Fruit fly (Drosophila melanogaster) whole organism, embryonic: Measurements from ENCODE around the gene CG18281.

Experiments
- B-H1 ChIP-seq: fragments of 200-800 bp; sonication (Bioruptor generic); IDR thresholded peaks from 3 replicates; pipeline ENCODE4 v1.3.6; 2022; ENCODE audit warnings: missing biosample characterization, missing genetic modification characterization
- B-H2 ChIP-seq: fragments of 200-800 bp; sonication (Bioruptor generic); optimal IDR thresholded peaks from 2 replicates; lab custom pipeline; 2018; ENCODE audit warnings: missing biosample characterization, mild to moderate bottlenecking, missing genetic modification characterization
- CG12391 ChIP-seq: fragments of 200-800 bp; sonication (Bioruptor generic); optimal IDR thresholded peaks from 3 replicates; lab custom pipeline; 2018; ENCODE audit warnings: missing biosample characterization, mild to moderate bottlenecking, missing genetic modification characterization, moderate library complexity
- CG1832 ChIP-seq: fragments of 200-800 bp; sonication (Bioruptor generic); optimal IDR thresholded peaks from 2 replicates; lab custom pipeline; 2017; ENCODE audit warnings: missing biosample characterization, mild to moderate bottlenecking, missing genetic modification characterization, inconsistent platforms
- CG18476 ChIP-seq: fragments of 200-800 bp; sonication (Bioruptor generic); optimal IDR thresholded peaks from 2 replicates; lab custom pipeline; 2016; ENCODE audit warnings: missing biosample characterization, mild to moderate bottlenecking, missing genetic modification characterization
- CG2120 ChIP-seq: fragments of 200-800 bp; sonication (Bioruptor generic); optimal IDR thresholded peaks from 3 replicates; lab custom pipeline; 2016; ENCODE audit warnings: missing biosample characterization, missing genetic modification characterization
- CG31441 ChIP-seq: fragments of 200-800 bp; sonication (Bioruptor generic); IDR thresholded peaks from 2 replicates; pipeline ENCODE4 v1.3.6; 2022; ENCODE audit warnings: missing biosample characterization, missing genetic modification characterization
- CG4730 ChIP-seq: fragments of 200-800 bp; sonication (Bioruptor generic); IDR thresholded peaks from 2 replicates; pipeline ENCODE4 v1.3.6; 2022; ENCODE audit warnings: missing biosample characterization, missing genetic modification characterization
- CG6854 ChIP-seq: fragments of 200-800 bp; sonication (Bioruptor generic); optimal IDR thresholded peaks from 3 replicates; lab custom pipeline; 2017; ENCODE audit warnings: missing biosample characterization, mild to moderate bottlenecking, missing genetic modification characterization
- CG8089 ChIP-seq: fragments of 200-800 bp; sonication (Bioruptor generic); optimal IDR thresholded peaks from 3 replicates; lab custom pipeline; 2016; ENCODE audit warnings: missing biosample characterization, missing genetic modification characterization
- CG8290 ChIP-seq, 3 experiments: fragments of 200-800 bp; sonication (Bioruptor generic); optimal IDR thresholded peaks; 2 replicates each; lab custom pipeline; 2016 to 2019; ENCODE audit warnings: missing biosample characterization in 3 of 3, missing genetic modification characterization in 3 of 3, mild to moderate bottlenecking in 2 of 3, moderate library complexity in 1 of 3
- Doc3 ChIP-seq: fragments of 200-800 bp; sonication (Bioruptor generic); IDR thresholded peaks from 3 replicates; pipeline ENCODE4 v1.3.6; 2022; ENCODE audit warnings: missing biosample characterization, missing genetic modification characterization; ENCODE audit not compliant: partially characterized antibody
- Eip74EF ChIP-seq, 2 experiments: fragments of 200-800 bp in 1 of 2; fragments of >200 bp in 1 of 2; sonication (Bioruptor generic) in 1 of 2; optimal IDR thresholded peaks; 2 replicates each; lab custom pipeline; 2017 to 2019; ENCODE audit warnings: missing biosample characterization in 2 of 2, missing genetic modification characterization in 2 of 2, mild to moderate bottlenecking in 1 of 2, moderate library complexity in 1 of 2
- Fer1 ChIP-seq: fragments of 200-800 bp; sonication (Bioruptor generic); optimal IDR thresholded peaks from 2 replicates; lab custom pipeline; 2017; ENCODE audit warnings: missing biosample characterization, mild to moderate bottlenecking, missing genetic modification characterization
- Gug ChIP-seq: fragments of 200-800 bp; sonication (Bioruptor generic); IDR thresholded peaks from 4 replicates; pipeline ENCODE4 v1.3.6; 2022; ENCODE audit warnings: missing biosample characterization, missing genetic modification characterization
- H15 ChIP-seq: fragments of 200-800 bp; sonication (Bioruptor generic); IDR thresholded peaks from 3 replicates; pipeline ENCODE4 v1.3.6; 2022; ENCODE audit warnings: missing biosample characterization, missing genetic modification characterization
- HmgD ChIP-seq: fragments of 200-800 bp; sonication (Bioruptor generic); optimal IDR thresholded peaks from 3 replicates; lab custom pipeline; 2016; ENCODE audit warnings: missing biosample characterization, missing genetic modification characterization
- Hr39 ChIP-seq: fragments of >200 bp; optimal IDR thresholded peaks from 2 replicates; lab custom pipeline; 2017
- MESR4 ChIP-seq: fragments of 200-800 bp; sonication (Bioruptor generic); optimal IDR thresholded peaks from 2 replicates; lab custom pipeline; 2018; ENCODE audit warnings: missing biosample characterization, mild to moderate bottlenecking, missing genetic modification characterization, moderate library complexity
- Max ChIP-seq: fragments of 200-800 bp; sonication (Bioruptor generic); optimal IDR thresholded peaks from 2 replicates; lab custom pipeline; 2016; ENCODE audit warnings: missing biosample characterization, mild to moderate bottlenecking, missing genetic modification characterization
- Myb ChIP-seq: fragments of 200-800 bp; sonication (Bioruptor generic); optimal IDR thresholded peaks from 2 replicates; lab custom pipeline; 2016; ENCODE audit warnings: missing biosample characterization, missing genetic modification characterization
- NK7.1 ChIP-seq: fragments of 200-800 bp; sonication (Bioruptor generic); optimal IDR thresholded peaks from 3 replicates; lab custom pipeline; 2016; ENCODE audit warnings: missing biosample characterization, missing genetic modification characterization
- Rx ChIP-seq: fragments of 200-800 bp; sonication (Bioruptor generic); IDR thresholded peaks from 2 replicates; pipeline ENCODE4 v1.3.6; 2022; ENCODE audit warnings: missing biosample characterization, missing genetic modification characterization
- Sin3A ChIP-seq: fragments of >200 bp; optimal IDR thresholded peaks from 2 replicates; lab custom pipeline; 2018
- ab ChIP-seq: fragments of 200-800 bp; sonication (Bioruptor generic); optimal IDR thresholded peaks from 2 replicates; lab custom pipeline; 2016; ENCODE audit warnings: missing biosample characterization, missing genetic modification characterization
- btn ChIP-seq: fragments of 200-800 bp; sonication (Bioruptor generic); optimal IDR thresholded peaks from 2 replicates; lab custom pipeline; 2016; ENCODE audit warnings: missing biosample characterization, missing genetic modification characterization
- ci ChIP-seq: fragments of 200-800 bp; sonication (Bioruptor generic); IDR thresholded peaks from 3 replicates; pipeline ENCODE4 v1.3.6; 2022; ENCODE audit warnings: missing biosample characterization, missing genetic modification characterization
- cwo ChIP-seq: fragments of 200-800 bp; sonication (Bioruptor generic); optimal IDR thresholded peaks from 3 replicates; lab custom pipeline; 2017; ENCODE audit warnings: missing biosample characterization, missing genetic modification characterization, mild to moderate bottlenecking, moderate library complexity, missing genetic modification reagents
- fru ChIP-seq: fragments of >200 bp; optimal IDR thresholded peaks from 2 replicates; lab custom pipeline; 2017
- fu2 ChIP-seq: fragments of 200-800 bp; sonication (Bioruptor generic); optimal IDR thresholded peaks from 2 replicates; lab custom pipeline; 2016; ENCODE audit warnings: missing biosample characterization, missing genetic modification characterization
- hkb ChIP-seq, 2 experiments: fragments of 200-800 bp in 1 of 2; fragments of >200 bp in 1 of 2; sonication (Bioruptor generic) in 1 of 2; IDR thresholded peaks in 1 of 2; optimal IDR thresholded peaks in 1 of 2; 2 replicates each; pipeline versions ENCODE4 v1.3.6 to Lab custom; 2017 to 2022; ENCODE audit warnings: missing biosample characterization in 1 of 2, missing genetic modification characterization in 1 of 2
- jumu ChIP-seq: fragments of 200-800 bp; sonication (Bioruptor generic); optimal IDR thresholded peaks from 3 replicates; lab custom pipeline; 2016; ENCODE audit warnings: missing biosample characterization, missing genetic modification characterization
- lab ChIP-seq: fragments of 200-800 bp; sonication (Bioruptor generic); optimal IDR thresholded peaks from 3 replicates; lab custom pipeline; 2017; ENCODE audit warnings: missing biosample characterization, missing genetic modification characterization, mild to moderate bottlenecking, moderate library complexity, missing genetic modification reagents
- lilli ChIP-seq: fragments of 200-800 bp; sonication (Bioruptor generic); optimal IDR thresholded peaks from 3 replicates; lab custom pipeline; 2016; ENCODE audit warnings: missing biosample characterization, missing genetic modification characterization
- mirr ChIP-seq: fragments of 200-800 bp; sonication (Bioruptor generic); optimal IDR thresholded peaks from 3 replicates; lab custom pipeline; 2018; ENCODE audit warnings: missing biosample characterization, mild to moderate bottlenecking, missing genetic modification characterization
- nom ChIP-seq: fragments of 200-800 bp; sonication (Bioruptor generic); optimal IDR thresholded peaks from 2 replicates; lab custom pipeline; 2017; ENCODE audit warnings: missing biosample characterization, missing genetic modification characterization, mild to moderate bottlenecking, moderate library complexity, missing genetic modification reagents
- odd ChIP-seq: fragments of 200-800 bp; sonication (Bioruptor generic); optimal IDR thresholded peaks from 2 replicates; lab custom pipeline; 2017; ENCODE audit warnings: missing biosample characterization, mild to moderate bottlenecking, missing genetic modification characterization
- pan ChIP-seq, 4 experiments: fragments of >200 bp in 3 of 4; fragments of 200-800 bp in 1 of 4; sonication (Bioruptor generic) in 1 of 4; optimal IDR thresholded peaks in 3 of 4; IDR thresholded peaks in 1 of 4; 2 replicates each; pipeline versions ENCODE4 v1.3.6 to Lab custom; 2017 to 2022; ENCODE audit warnings: missing biosample characterization in 2 of 4, missing genetic modification characterization in 2 of 4, mixed read lengths in 1 of 4
- ro ChIP-seq: fragments of 200-800 bp; sonication (Bioruptor generic); IDR thresholded peaks from 2 replicates; pipeline ENCODE4 v1.3.6; 2022; ENCODE audit warnings: missing biosample characterization, missing genetic modification characterization
- sd ChIP-seq: fragments of 200-800 bp; sonication (Bioruptor generic); optimal IDR thresholded peaks from 3 replicates; lab custom pipeline; 2018; ENCODE audit warnings: missing biosample characterization, mild to moderate bottlenecking, missing genetic modification characterization, moderate library complexity
- slbo ChIP-seq: fragments of 200-800 bp; sonication (Bioruptor generic); IDR thresholded peaks from 2 replicates; pipeline ENCODE4 v1.3.6; 2022; ENCODE audit warnings: missing biosample characterization, missing genetic modification characterization
- sob ChIP-seq: fragments of 200-800 bp; sonication (Bioruptor generic); IDR thresholded peaks from 2 replicates; pipeline ENCODE4 v1.3.6; 2022; ENCODE audit warnings: missing biosample characterization, missing genetic modification characterization
- sqz ChIP-seq: fragments of 200-800 bp; sonication (Bioruptor generic); optimal IDR thresholded peaks from 3 replicates; lab custom pipeline; 2018; ENCODE audit warnings: missing biosample characterization, mild to moderate bottlenecking, missing genetic modification characterization
- tgo ChIP-seq: fragments of 200-800 bp; sonication (Bioruptor generic); IDR thresholded peaks from 3 replicates; pipeline ENCODE4 v1.3.6; 2022; ENCODE audit warnings: missing biosample characterization, missing genetic modification characterization
- tio ChIP-seq: fragments of 200-800 bp; sonication (Bioruptor generic); optimal IDR thresholded peaks from 2 replicates; lab custom pipeline; 2017; ENCODE audit warnings: missing biosample characterization, missing genetic modification characterization, inconsistent platforms
- ttk ChIP-seq: fragments of 200-800 bp; sonication (Bioruptor generic); IDR thresholded peaks from 2 replicates; pipeline ENCODE4 v2.1.2; 2022; ENCODE audit warnings: missing biosample characterization, missing genetic modification characterization
- wdn ChIP-seq: fragments of 200-800 bp; sonication (Bioruptor generic); IDR thresholded peaks from 2 replicates; pipeline ENCODE4 v1.3.6; 2022; ENCODE audit warnings: missing biosample characterization, missing genetic modification characterization
- wor ChIP-seq: fragments of 200-800 bp; sonication (Bioruptor generic); IDR thresholded peaks from 2 replicates; pipeline ENCODE4 v1.3.6; 2022; ENCODE audit warnings: missing biosample characterization, missing genetic modification characterization
- z ChIP-seq: fragments of 200-800 bp; sonication (Bioruptor generic); IDR thresholded peaks from 3 replicates; pipeline ENCODE4 v1.3.6; 2022; ENCODE audit warnings: missing biosample characterization, missing genetic modification characterization

The CG18281 gene

dm6 chr3L:20471499-20472313 lies 27.9 kb upstream of the CG18281 start (continued):
- TF ChIP-seq tgo (GFP tag; lab: Robert Waterston, UW) (no peak), Doc3 (no peak), wdn (GFP tag; lab: Robert Waterston, UW) (no peak), Sin3A (no peak), CG6854 (peak; percentile 55), Rx (GFP tag; lab: Robert Waterston, UW) (no peak), CG12391 (tag; lab: Kevin White, UChicago) (peak; percentile 25), Gug (GFP tag; lab: Robert Waterston, UW) (no peak), Fer1 (GFP tag; lab: Kevin White, UChicago) (no peak), Eip74EF (GFP tag; optimal IDR thresholded peaks at IDR 0.05; lab: Kevin White, UChicago) (peak in 1 of 2 experiments; percentile 13), ttk (GFP tag; lab: Robert Waterston, UW) (no peak), odd (GFP tag; lab: Kevin White, UChicago) (no peak), CG8290 (GFP tag; optimal IDR thresholded peaks at IDR 0.05; lab: Kevin White, UChicago) (peak; percentile 59), CG8290 (tag; optimal IDR thresholded peaks at IDR 0.05; lab: Kevin White, UChicago) (peak in 1 of 2 experiments; percentile 87), fru (lab: Kevin White, UChicago) (no peak), lilli (GFP tag; lab: Kevin White, UChicago) (peak; percentile 22), HmgD (GFP tag; lab: Kevin White, UChicago) (no peak), Hr39 (no peak), jumu (peak; percentile 38), slbo (GFP tag; lab: Robert Waterston, UW) (peak; percentile 29; the same call in 1 of the 2 replicates), CG2120 (peak; percentile 31), pan (optimal IDR thresholded peaks at IDR 0.05; lab: Kevin White, UChicago) (no peak), pan (GFP tag; optimal IDR thresholded peaks at IDR 0.05 in 1 of 2, IDR thresholded peaks at IDR 0.05 in 1 of 2) (no peak), H15 (GFP tag; lab: Robert Waterston, UW) (no peak), CG4730 (no peak), cwo (GFP tag; lab: Kevin White, UChicago) (no peak), z (no peak), nom (no peak), CG18476 (peak; percentile 41), CG1832 (GFP tag; lab: Kevin White, UChicago) (no peak), sd (tag; lab: Kevin White, UChicago) (no peak), B-H2 (GFP tag; lab: Kevin White, UChicago) (peak; percentile 35), ro (GFP tag; lab: Robert Waterston, UW) (no peak), wor (GFP tag; lab: Robert Waterston, UW) (no peak), ab (GFP tag; lab: Kevin White, UChicago) (no peak), tio (GFP tag; lab: Kevin White, UChicago) (peak; percentile 17), CG8089 (GFP tag; lab: Kevin White, UChicago) (peak; percentile 83), btn (GFP tag; lab: Kevin White, UChicago) (peak; percentile 45), fu2 (peak; percentile 12), NK7.1 (peak; percentile 23), MESR4 (peak; percentile 12), lab (GFP tag; lab: Kevin White, UChicago) (peak; percentile 43), hkb (optimal IDR thresholded peaks at IDR 0.05; lab: Kevin White, UChicago) (no peak), hkb (GFP tag; IDR thresholded peaks at IDR 0.05; lab: Robert Waterston, UW) (no peak), Max (GFP tag; lab: Kevin White, UChicago) (peak; percentile 6), Myb (GFP tag; lab: Kevin White, UChicago) (peak; percentile 35), sqz (GFP tag; lab: Kevin White, UChicago) (no peak), ci (GFP tag; lab: Robert Waterston, UW) (peak; percentile 86), mirr (GFP tag; lab: Kevin White, UChicago) (peak; percentile 66), CG31441 (GFP tag; lab: Robert Waterston, UW) (peak; percentile 61; the same call in 1 of the 2 replicates), sob (GFP tag; lab: Robert Waterston, UW) (no peak), B-H1 (no peak)
